Fruit fly (Drosophila melanogaster) whole organism, embryonic: ENCODE measurements around the gene CG42375.

Experiments
- CG6683 ChIP-seq: fragments of 200-800 bp; sonication (Bioruptor generic); optimal IDR thresholded peaks from 2 replicates; lab custom pipeline; 2017; ENCODE audit warnings: missing biosample characterization, mild to moderate bottlenecking, missing genetic modification characterization, missing genetic modification reagents
- Doc3 ChIP-seq: fragments of 200-800 bp; sonication (Bioruptor generic); IDR thresholded peaks from 3 replicates; pipeline ENCODE4 v1.3.6; 2022; ENCODE audit warnings: missing biosample characterization, missing genetic modification characterization; ENCODE audit not compliant: partially characterized antibody
- Hr39 ChIP-seq: fragments of >200 bp; optimal IDR thresholded peaks from 2 replicates; lab custom pipeline; 2017
- Hr78 ChIP-seq, 2 experiments: fragments of 200-800 bp in 1 of 2; fragments of >200 bp in 1 of 2; sonication (Bioruptor generic) in 1 of 2; optimal IDR thresholded peaks; 2 replicates each; lab custom pipeline; 2017 to 2019; ENCODE audit warnings: missing biosample characterization in 2 of 2, missing genetic modification characterization in 2 of 2, mild to moderate bottlenecking in 1 of 2, moderate library complexity in 1 of 2
- Oaz ChIP-seq: fragments of 200-800 bp; sonication (Bioruptor generic); IDR thresholded peaks from 2 replicates; pipeline ENCODE4 v1.3.6; 2022; ENCODE audit warnings: missing biosample characterization, missing genetic modification characterization
- al ChIP-seq: fragments of 200-800 bp; sonication (Bioruptor generic); IDR thresholded peaks from 2 replicates; pipeline ENCODE4 v1.3.6; 2022; ENCODE audit warnings: missing biosample characterization, missing genetic modification characterization
- fd102C ChIP-seq: fragments of 200-800 bp; sonication (Bioruptor generic); optimal IDR thresholded peaks from 2 replicates; lab custom pipeline; 2018; ENCODE audit warnings: missing biosample characterization, mild to moderate bottlenecking, missing genetic modification characterization, moderate library complexity
- gsb ChIP-seq: fragments of 200-800 bp; sonication (Bioruptor generic); IDR thresholded peaks from 2 replicates; pipeline ENCODE4 v1.3.6; 2022; ENCODE audit warnings: missing biosample characterization, missing genetic modification characterization
- inv ChIP-seq: fragments of 200-800 bp; sonication (Bioruptor generic); IDR thresholded peaks from 2 replicates; pipeline ENCODE4 v1.3.6; 2022; ENCODE audit warnings: missing biosample characterization, missing genetic modification characterization; ENCODE audit not compliant: partially characterized antibody
- kay ChIP-seq: fragments of 200-800 bp; sonication (Bioruptor generic); optimal IDR thresholded peaks from 2 replicates; lab custom pipeline; 2016; ENCODE audit warnings: missing biosample characterization, missing genetic modification characterization
- lilli ChIP-seq: fragments of 200-800 bp; sonication (Bioruptor generic); optimal IDR thresholded peaks from 3 replicates; lab custom pipeline; 2016; ENCODE audit warnings: missing biosample characterization, missing genetic modification characterization
- mam ChIP-seq: fragments of 200-800 bp; sonication (Bioruptor generic); optimal IDR thresholded peaks from 3 replicates; lab custom pipeline; 2016; ENCODE audit warnings: missing biosample characterization, missing genetic modification characterization
- onecut ChIP-seq: fragments of 200-800 bp; sonication (Bioruptor generic); IDR thresholded peaks from 2 replicates; pipeline ENCODE4 v1.3.6; 2022; ENCODE audit warnings: missing biosample characterization, missing genetic modification characterization

DNA sequence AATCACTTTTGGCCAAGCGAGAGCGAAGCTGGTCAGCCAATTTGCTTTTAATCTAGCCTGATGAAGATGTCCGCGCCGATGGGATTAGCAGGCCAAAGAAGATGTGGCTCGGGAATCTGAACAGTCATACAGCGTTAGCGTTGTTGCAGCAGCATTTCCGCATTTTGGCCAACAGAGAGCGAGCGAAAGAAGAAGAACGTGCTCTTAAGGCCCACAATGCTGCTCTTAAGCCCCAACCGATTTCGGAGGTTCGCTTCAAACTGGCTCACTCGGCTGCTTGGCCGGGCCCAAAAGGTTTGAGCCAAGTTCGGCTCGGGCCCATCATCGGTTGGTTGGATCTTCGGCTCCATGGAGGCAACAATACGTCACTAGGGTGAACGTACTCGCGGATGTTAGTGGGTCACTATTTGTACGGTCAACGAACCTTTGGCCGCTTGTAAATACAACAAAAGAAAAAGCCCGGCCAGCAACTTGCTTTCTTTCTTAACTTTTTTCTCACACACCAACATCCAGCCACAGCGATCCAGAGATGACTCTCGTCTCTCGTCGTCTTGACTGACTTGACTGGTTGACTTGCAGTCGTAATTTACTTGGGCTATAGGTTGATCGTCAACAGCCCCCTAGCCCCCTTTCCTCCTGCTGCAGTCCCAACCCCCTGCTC lies 10.3 kb downstream of the CG42375 start:
- TF ChIP-seq al (no peak), Doc3 (GFP tag; lab: Robert Waterston, UW) (no peak), Oaz (GFP tag; lab: Robert Waterston, UW) (no peak), gsb (no peak), onecut (GFP tag; lab: Robert Waterston, UW) (no peak), Hr39 (lab: Kevin White, UChicago) (no peak), CG6683 (GFP tag; lab: Kevin White, UChicago) (no peak), kay (no peak), inv (no peak), Hr78 (GFP tag; optimal IDR thresholded peaks at IDR 0.05; lab: Kevin White, UChicago) (no peak), lilli (GFP tag; lab: Kevin White, UChicago) (no peak), mam (GFP tag; lab: Kevin White, UChicago) (no peak), fd102C (GFP tag; lab: Kevin White, UChicago) (no peak)
